Worm (Caenorhabditis elegans) whole organism, L2 larva: ENCODE data around the gene nhr-128.

Experiments used
- ceh-82 ChIP-seq: fragments of 150-350 bp; optimal IDR thresholded peaks from 2 replicates; lab custom pipeline; 2014; ENCODE audit warnings: missing biosample characterization, missing genetic modification characterization
- fos-1 ChIP-seq: fragments of 150-350 bp; optimal IDR thresholded peaks from 2 replicates; lab custom pipeline; 2014; ENCODE audit warnings: missing biosample characterization, missing genetic modification characterization
- mbf-1 ChIP-seq: sonication (generic microtip); optimal IDR thresholded peaks from 2 replicates; lab custom pipeline; 2017; ENCODE audit warnings: missing biosample characterization, missing genetic modification characterization
- nhr-12 ChIP-seq: fragments of 150-350 bp; optimal IDR thresholded peaks from 2 replicates; lab custom pipeline; 2014; ENCODE audit warnings: missing biosample characterization, missing genetic modification characterization
- nhr-129 ChIP-seq: fragments of 150-350 bp; optimal IDR thresholded peaks from 2 replicates; lab custom pipeline; 2014; ENCODE audit warnings: missing biosample characterization, missing genetic modification characterization
- nhr-6 ChIP-seq: fragments of 150-350 bp; optimal IDR thresholded peaks from 2 replicates; lab custom pipeline; 2014; ENCODE audit warnings: missing biosample characterization, missing genetic modification characterization
- nhr-77 ChIP-seq: fragments of 150-350 bp; optimal IDR thresholded peaks from 2 replicates; lab custom pipeline; 2014; ENCODE audit warnings: missing biosample characterization, missing genetic modification characterization
- skn-1 ChIP-seq: sonication (generic microtip); optimal IDR thresholded peaks from 2 replicates; lab custom pipeline; 2017; ENCODE audit warnings: missing biosample characterization, missing genetic modification characterization
- snpc-4 ChIP-seq: fragments of 150-350 bp; optimal IDR thresholded peaks from 2 replicates; lab custom pipeline; 2014; ENCODE audit warnings: missing biosample characterization, missing genetic modification characterization
- unc-39 ChIP-seq: fragments of 150-350 bp; optimal IDR thresholded peaks from 2 replicates; lab custom pipeline; 2014; ENCODE audit warnings: missing biosample characterization, missing genetic modification characterization
- unc-62 ChIP-seq: fragments of 150-350 bp; optimal IDR thresholded peaks from 2 replicates; lab custom pipeline; 2014; ENCODE audit warnings: missing biosample characterization, missing genetic modification reagents, missing genetic modification characterization

- TF ChIP-seq fos-1 (tag; lab: Kevin White, UChicago) = peak; percentile 81
- no peak for TF ChIP-seq mbf-1 (tag; lab: Kevin White, UChicago)
- no peak for TF ChIP-seq unc-62
- TF ChIP-seq snpc-4 = no peak
- peak; percentile 10 for TF ChIP-seq skn-1
- TF ChIP-seq nhr-12 (tag; lab: Kevin White, UChicago) = no peak
- no peak for TF ChIP-seq ceh-82 (tag; lab: Kevin White, UChicago)
- no peak for TF ChIP-seq nhr-77 (tag; lab: Kevin White, UChicago)
- TF ChIP-seq nhr-6 (tag; lab: Kevin White, UChicago) = no peak
- no peak for TF ChIP-seq unc-39 (tag; lab: Kevin White, UChicago)
- TF ChIP-seq nhr-129 = peak; percentile 59
Observed at ce11 chrV:2250126-2250590, 28.3 kb downstream of the nhr-128 start, which contains the start of gene cyp-33C7.
